Fruit fly (Drosophila melanogaster) whole organism, prepupa: ENCODE results near the gene CecA1.

Source experiments
- Blimp-1 ChIP-seq: fragments of 200-800 bp; sonication (Bioruptor generic); optimal IDR thresholded peaks from 3 replicates; lab custom pipeline; 2017; ENCODE audit warnings: missing biosample characterization, missing genetic modification characterization, mild to moderate bottlenecking, moderate library complexity, missing genetic modification reagents
- CG11762 ChIP-seq: fragments of 200-800 bp; sonication (Bioruptor generic); optimal IDR thresholded peaks from 3 replicates; lab custom pipeline; 2016; ENCODE audit warnings: missing biosample characterization, missing genetic modification characterization; ENCODE audit not compliant: insufficient read depth
- CG3032 ChIP-seq: fragments of 200-800 bp; optimal IDR thresholded peaks from 2 replicates; lab custom pipeline; 2019; ENCODE audit warnings: missing biosample characterization, mild to moderate bottlenecking, missing genetic modification characterization, moderate library complexity
- CG31627 ChIP-seq: fragments of 200-800 bp; sonication (Bioruptor generic); optimal IDR thresholded peaks from 3 replicates; lab custom pipeline; 2016; ENCODE audit warnings: missing biosample characterization, missing genetic modification characterization
- CG32006 ChIP-seq: fragments of 200-800 bp; sonication (Bioruptor generic); optimal IDR thresholded peaks from 3 replicates; lab custom pipeline; 2017; ENCODE audit warnings: missing biosample characterization, mild to moderate bottlenecking, missing genetic modification characterization
- CG34406 ChIP-seq: fragments of 200-800 bp; sonication (Bioruptor generic); optimal IDR thresholded peaks from 3 replicates; lab custom pipeline; 2016; ENCODE audit warnings: missing biosample characterization, missing genetic modification characterization
- CG3919 ChIP-seq: fragments of 200-800 bp; sonication (Bioruptor generic); optimal IDR thresholded peaks from 3 replicates; lab custom pipeline; 2016; ENCODE audit warnings: missing biosample characterization, missing genetic modification characterization
- CG6163 ChIP-seq: fragments of 200-800 bp; sonication (Bioruptor generic); IDR thresholded peaks from 3 replicates; pipeline ENCODE4 v1.3.6; 2022; ENCODE audit warnings: missing biosample characterization, missing genetic modification characterization
- CG6276 ChIP-seq: fragments of 200-800 bp; sonication (Bioruptor generic); optimal IDR thresholded peaks from 2 replicates; lab custom pipeline; 2017; ENCODE audit warnings: missing biosample characterization, mild to moderate bottlenecking, missing genetic modification characterization
- CG6808 ChIP-seq: fragments of 200-800 bp; sonication (Bioruptor generic); optimal IDR thresholded peaks from 3 replicates; lab custom pipeline; 2017; ENCODE audit warnings: missing biosample characterization, missing genetic modification characterization, mild to moderate bottlenecking, moderate library complexity, missing genetic modification reagents
- CG6854 ChIP-seq: fragments of 200-800 bp; sonication (Bioruptor generic); optimal IDR thresholded peaks from 2 replicates; lab custom pipeline; 2017; ENCODE audit warnings: missing biosample characterization, mild to moderate bottlenecking, missing genetic modification characterization
- CG8119 ChIP-seq: fragments of 200-800 bp; sonication (Bioruptor generic); IDR thresholded peaks from 3 replicates; pipeline ENCODE4 v1.3.6; 2022; ENCODE audit warnings: missing biosample characterization, missing genetic modification characterization
- Eip78C ChIP-seq: fragments of 200-800 bp; sonication (Bioruptor generic); peaks from one replicate; lab custom pipeline; 2016; ENCODE audit warnings: missing biosample characterization, missing genetic modification characterization
- Ets96B ChIP-seq: fragments of 200-800 bp; optimal IDR thresholded peaks from 2 replicates; lab custom pipeline; 2019; ENCODE audit warnings: missing biosample characterization, mild to moderate bottlenecking, missing genetic modification characterization, moderate library complexity
- Gug ChIP-seq: fragments of 200-800 bp; sonication (Bioruptor generic); IDR thresholded peaks from 2 replicates; pipeline ENCODE4 v1.3.6; 2022; ENCODE audit warnings: missing biosample characterization, missing genetic modification characterization
- Hr38 ChIP-seq: sonication (Bioruptor generic); optimal IDR thresholded peaks from 2 replicates; lab custom pipeline; 2016; ENCODE audit warnings: missing biosample characterization, missing genetic modification characterization
- Hr39 ChIP-seq: fragments of 200-800 bp; sonication (Bioruptor generic); optimal IDR thresholded peaks from 2 replicates; lab custom pipeline; 2016; ENCODE audit warnings: missing biosample characterization, missing genetic modification characterization
- Hr4 ChIP-seq: fragments of 200-800 bp; sonication (Bioruptor generic); optimal IDR thresholded peaks from 3 replicates; lab custom pipeline; 2016; ENCODE audit warnings: missing biosample characterization, missing genetic modification characterization
- Lpt ChIP-seq: fragments of 200-800 bp; sonication (Bioruptor generic); optimal IDR thresholded peaks from 3 replicates; lab custom pipeline; 2016; ENCODE audit warnings: missing biosample characterization, missing genetic modification characterization
- OdsH ChIP-seq: fragments of 200-800 bp; sonication (Bioruptor generic); optimal IDR thresholded peaks from 3 replicates; lab custom pipeline; 2016; ENCODE audit warnings: missing biosample characterization, missing genetic modification characterization
- Sox102F ChIP-seq: fragments of 200-800 bp; sonication (Bioruptor generic); optimal IDR thresholded peaks from 2 replicates; lab custom pipeline; 2016; ENCODE audit warnings: missing biosample characterization, mild to moderate bottlenecking, missing genetic modification characterization
- Sox15 ChIP-seq: fragments of 200-800 bp; sonication (Bioruptor generic); optimal IDR thresholded peaks from 3 replicates; lab custom pipeline; 2016; ENCODE audit warnings: missing biosample characterization, missing genetic modification characterization
- achi ChIP-seq: fragments of 200-800 bp; sonication (Bioruptor generic); optimal IDR thresholded peaks from 3 replicates; lab custom pipeline; 2016; ENCODE audit warnings: missing biosample characterization, missing genetic modification characterization
- eg ChIP-seq: fragments of 200-800 bp; sonication (Bioruptor generic); IDR thresholded peaks from 3 replicates; pipeline ENCODE4 v1.3.6; 2022; ENCODE audit warnings: missing biosample characterization, missing genetic modification characterization
- esn ChIP-seq: fragments of 200-800 bp; sonication (Bioruptor generic); optimal IDR thresholded peaks from 2 replicates; lab custom pipeline; 2016; ENCODE audit warnings: missing biosample characterization, mild to moderate bottlenecking, missing genetic modification characterization, moderate library complexity
- fd59A ChIP-seq: fragments of 200-800 bp; sonication (Bioruptor generic); optimal IDR thresholded peaks from 2 replicates; lab custom pipeline; 2017; ENCODE audit warnings: missing biosample characterization, mild to moderate bottlenecking, missing genetic modification characterization, missing genetic modification reagents
- fd85E ChIP-seq: fragments of 200-800 bp; sonication (Bioruptor generic); optimal IDR thresholded peaks from 3 replicates; lab custom pipeline; 2016; ENCODE audit warnings: missing biosample characterization, missing genetic modification characterization
- fkh ChIP-seq: fragments of 200-800 bp; sonication (Bioruptor generic); optimal IDR thresholded peaks from 3 replicates; lab custom pipeline; 2017; ENCODE audit warnings: missing biosample characterization, mild to moderate bottlenecking, missing genetic modification characterization, moderate library complexity
- salr ChIP-seq, 2 experiments: fragments of 200-800 bp; sonication (Bioruptor generic); optimal IDR thresholded peaks; 3 replicates each; lab custom pipeline; 2016 to 2018; ENCODE audit warnings: missing biosample characterization in 2 of 2, missing genetic modification characterization in 2 of 2, mild to moderate bottlenecking in 1 of 2
- spab ChIP-seq: fragments of 200-800 bp; sonication (Bioruptor generic); optimal IDR thresholded peaks from 2 replicates; lab custom pipeline; 2017; ENCODE audit warnings: missing biosample characterization, mild to moderate bottlenecking, missing genetic modification characterization, missing genetic modification reagents
- svp ChIP-seq: fragments of 200-800 bp; sonication (Bioruptor generic); peaks from one replicate; lab custom pipeline; 2016; ENCODE audit warnings: missing biosample characterization, missing genetic modification characterization
- topi ChIP-seq: fragments of 200-800 bp; sonication (Bioruptor generic); optimal IDR thresholded peaks from 3 replicates; lab custom pipeline; 2016; ENCODE audit warnings: missing biosample characterization, missing genetic modification characterization

The CecA1 gene

DNA sequence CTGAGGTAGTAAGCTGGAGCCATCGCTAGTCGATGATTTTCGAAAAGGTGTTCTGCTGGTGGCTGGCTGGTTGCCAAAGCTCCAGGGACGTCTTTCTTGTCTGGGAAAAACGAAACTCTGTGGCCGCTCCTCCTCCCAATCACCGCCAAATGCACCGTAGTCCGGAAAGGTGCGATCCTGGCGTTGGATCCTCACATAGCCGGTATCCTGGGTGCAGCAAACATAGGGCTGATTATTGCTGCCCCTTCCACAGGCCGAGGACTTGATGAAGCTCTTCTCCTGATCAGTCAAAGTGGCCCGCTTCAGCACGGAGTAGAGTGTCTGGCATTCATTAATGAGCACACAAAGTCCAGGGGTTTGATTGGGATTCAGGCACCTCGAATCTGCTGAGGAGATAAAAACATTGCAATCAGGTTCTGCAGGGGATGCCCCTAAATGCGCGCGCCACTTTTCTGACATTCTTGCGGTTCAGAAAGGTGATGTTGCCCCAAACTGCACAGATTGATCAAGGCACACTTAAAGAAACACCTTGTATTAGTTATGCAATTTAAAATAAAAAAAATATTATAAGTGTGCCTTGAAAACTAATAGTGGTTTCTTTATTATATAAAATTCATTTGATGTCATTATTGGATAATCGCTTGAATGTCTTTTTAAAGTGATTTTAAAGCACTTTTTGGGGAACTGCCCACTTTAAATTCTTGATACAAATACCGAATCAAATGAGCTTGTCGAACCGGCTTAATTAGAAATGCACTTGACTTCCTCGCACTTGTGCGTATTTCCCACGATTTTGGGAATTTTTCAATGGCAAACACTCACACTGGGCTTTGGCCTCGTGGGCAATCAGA, 35.3 kb downstream of the CecA1 start (continued):
- TF ChIP-seq fd59A (GFP tag; lab: Kevin White, UChicago) (no peak), CG6808 (GFP tag; lab: Kevin White, UChicago) (no peak), Hr38 (no peak), Blimp-1 (no peak), svp (GFP tag; lab: Kevin White, UChicago) (peak; percentile 80), Ets96B (tag; lab: Kevin White, UChicago) (no peak), CG6163 (no peak)

DNA sequence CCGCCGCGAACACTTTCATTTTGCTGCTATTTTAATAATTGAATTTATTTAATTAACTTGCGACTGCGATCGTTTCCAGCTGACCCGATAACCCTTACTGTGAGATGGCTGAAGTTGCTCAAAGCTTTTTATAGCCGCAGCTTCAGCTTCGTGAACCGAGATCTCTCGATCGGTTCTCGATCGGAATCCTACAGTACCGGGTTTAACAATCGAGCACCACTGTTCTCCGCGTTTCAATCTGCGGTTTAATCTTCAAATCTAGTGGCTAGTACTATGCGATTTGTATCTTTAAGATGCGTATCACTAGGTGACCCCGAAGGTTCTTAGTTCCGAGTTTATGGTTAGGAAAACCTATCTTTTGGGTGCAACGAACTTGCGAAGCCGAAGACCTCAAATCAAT, 35.9 kb downstream of the CecA1 start, which contains the start of gene CG9733:
TSS of gene CG9733 (minus strand) at position 101 of the 400 bp plus-strand sequence.
- TF ChIP-seq CG31627 (GFP tag; lab: Kevin White, UChicago) (no peak), svp (GFP tag; lab: Kevin White, UChicago) (peak; percentile 28)

DNA sequence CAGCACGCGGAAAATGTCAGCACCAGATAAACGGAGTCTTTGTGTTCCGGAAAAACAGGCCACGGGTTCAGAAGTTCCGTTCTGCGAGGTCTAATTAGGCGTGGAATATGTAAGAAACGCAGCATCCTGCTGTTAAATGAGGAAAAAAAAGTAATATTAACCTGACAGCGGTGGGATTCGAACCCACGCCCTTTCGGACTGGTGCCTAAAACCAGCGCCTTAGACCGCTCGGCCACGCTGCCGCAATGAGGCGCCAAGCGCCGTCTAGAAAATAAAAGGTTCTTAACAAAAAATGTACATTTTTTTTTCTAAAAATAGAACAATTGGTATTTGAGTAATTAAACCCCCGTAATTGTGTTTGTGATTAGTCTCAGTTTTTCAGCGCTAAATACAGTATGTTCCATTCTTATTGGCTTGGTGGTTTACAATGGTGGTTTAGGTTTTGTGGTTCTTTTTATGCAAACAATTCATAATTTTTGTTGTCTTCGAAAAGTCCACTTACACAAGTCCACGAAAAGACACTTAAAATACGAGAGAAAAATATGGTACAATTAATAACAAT, 37.2 kb downstream of the CecA1 start:
- no peak for TF ChIP-seq CG6163
- TF ChIP-seq Eip78C (GFP tag; lab: Kevin White, UChicago): peak; percentile 41
- 0 out of 3 replicates have a peak, but pooled peaks have one; percentile 26 for TF ChIP-seq eg (GFP tag; lab: Robert Waterston, UW)

DNA sequence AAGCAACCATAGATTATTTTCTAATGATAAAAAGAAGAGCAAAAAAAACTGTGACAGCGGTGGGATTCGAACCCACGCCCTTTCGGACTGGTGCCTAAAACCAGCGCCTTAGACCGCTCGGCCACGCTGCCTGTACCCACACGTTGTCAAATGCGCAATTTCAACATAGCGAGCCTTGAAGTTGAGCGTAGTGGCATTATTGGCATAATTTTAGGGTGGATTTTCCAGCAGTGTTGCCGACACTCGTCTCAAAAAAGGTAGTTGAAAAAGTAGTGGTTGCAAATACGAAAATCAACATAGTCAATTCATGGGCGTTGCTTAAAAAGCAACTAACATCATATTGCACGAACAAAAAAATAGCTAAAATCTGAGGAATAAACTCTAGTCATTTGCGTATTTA, 37.9 kb downstream of the CecA1 start:
- TF ChIP-seq Eip78C (GFP tag; lab: Kevin White, UChicago): peak; percentile 41
- no peak for TF ChIP-seq esn (GFP tag; lab: Kevin White, UChicago)

DNA sequence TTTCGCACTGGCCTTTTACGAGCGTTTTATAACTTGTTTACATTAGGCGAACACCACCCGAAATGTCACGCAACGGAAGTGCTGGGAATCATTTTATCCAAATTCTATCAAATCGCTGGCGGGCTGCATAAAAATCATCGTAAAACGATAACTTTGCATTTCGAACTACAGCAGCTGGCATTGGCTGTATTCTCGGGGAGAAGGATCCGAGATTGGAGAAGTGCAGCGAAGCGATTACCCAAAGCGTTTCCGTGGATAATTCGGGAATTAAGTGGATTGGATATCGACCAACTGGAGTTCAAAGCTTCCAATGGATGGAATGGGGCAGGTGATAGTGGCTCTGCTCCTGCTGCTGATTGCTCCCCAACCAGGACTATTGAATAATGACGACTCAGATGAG, 38.6 kb downstream of the CecA1 start, which contains the start of gene CG34299:
TSS of gene CG34299 (plus strand) at position 301 of the 400 bp plus-strand sequence.
- TF ChIP-seq salr (GFP tag; optimal IDR thresholded peaks at IDR 0.05; lab: Kevin White, UChicago) (no peak), CG32006 (GFP tag; lab: Kevin White, UChicago) (no peak), CG8119 (no peak)

DNA sequence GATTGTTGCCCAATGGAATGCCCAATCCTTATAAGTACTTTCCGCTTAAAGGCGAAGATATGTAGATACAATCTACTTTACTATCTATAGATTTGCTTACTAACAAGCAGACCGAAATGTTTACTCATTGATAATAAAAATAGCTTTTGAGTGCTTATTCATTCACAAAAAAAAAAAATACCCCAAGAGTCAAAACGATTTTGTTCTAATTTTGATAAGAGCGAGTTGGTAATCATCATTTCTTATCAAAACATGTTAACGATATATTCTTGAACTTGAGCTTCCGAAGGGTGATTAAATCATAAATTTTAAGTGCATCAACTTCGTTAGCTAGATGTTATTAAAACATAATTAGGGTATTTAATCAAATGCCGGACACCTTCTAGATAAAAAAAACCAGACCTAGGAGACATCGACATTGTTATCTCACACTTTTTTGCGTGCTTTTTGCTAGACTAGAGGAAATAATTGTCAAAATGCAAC, 39.9 kb downstream of the CecA1 start, which contains the start of gene CG9682:
TSS of gene CG9682 (plus strand) at position 433 of the 483 bp plus-strand sequence.
- no peak for TF ChIP-seq CG6276 (GFP tag; lab: Kevin White, UChicago)
- TF ChIP-seq Blimp-1: no peak
- no peak for TF ChIP-seq fd59A (GFP tag; lab: Kevin White, UChicago)
- no peak for TF ChIP-seq CG8119
- no peak for TF ChIP-seq CG3919 (GFP tag; lab: Kevin White, UChicago)
- no peak for TF ChIP-seq Ets96B (tag; lab: Kevin White, UChicago)
- no peak for TF ChIP-seq topi
- TF ChIP-seq fkh: no peak
- no peak for TF ChIP-seq Sox102F (GFP tag; lab: Kevin White, UChicago)
- TF ChIP-seq CG11762: no peak
- TF ChIP-seq Hr4 (GFP tag; lab: Kevin White, UChicago): no peak
- TF ChIP-seq CG3032 (tag; lab: Kevin White, UChicago): no peak

DNA sequence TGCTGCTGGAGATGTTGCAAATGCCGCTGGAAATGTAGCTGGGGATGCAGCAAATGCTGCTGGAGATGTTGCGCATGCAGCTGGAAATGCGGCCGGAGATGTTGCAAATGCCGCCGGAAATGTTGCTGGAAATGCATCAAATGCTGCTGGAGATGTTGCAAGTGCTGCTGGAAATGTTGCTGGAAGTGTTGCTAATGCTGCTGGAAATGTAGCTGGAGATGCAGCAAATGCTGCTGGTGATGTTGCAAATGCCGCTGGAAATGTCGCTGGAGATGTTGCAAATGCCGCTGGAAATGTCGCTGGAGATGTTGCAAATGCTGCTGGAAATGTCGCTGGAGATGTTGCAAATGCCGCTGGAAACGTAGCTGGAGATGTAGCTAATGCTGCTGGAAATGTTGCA, 41.6 kb downstream of the CecA1 start:
- no peak for TF ChIP-seq achi
- TF ChIP-seq Gug (GFP tag; lab: Robert Waterston, UW): no peak
- TF ChIP-seq CG34406: no peak
- TF ChIP-seq CG11762: no peak
- no peak for TF ChIP-seq CG6854 (GFP tag; lab: Kevin White, UChicago)
- TF ChIP-seq svp (GFP tag; lab: Kevin White, UChicago): no peak
- no peak for TF ChIP-seq CG31627 (GFP tag; lab: Kevin White, UChicago)
- no peak for TF ChIP-seq OdsH (GFP tag; lab: Kevin White, UChicago)
- no peak for TF ChIP-seq Sox102F (GFP tag; lab: Kevin White, UChicago)
- TF ChIP-seq Hr39 (GFP tag; lab: Kevin White, UChicago): no peak
- no peak for TF ChIP-seq Lpt
- TF ChIP-seq spab (GFP tag; lab: Kevin White, UChicago): no peak
- TF ChIP-seq Sox15 (GFP tag; lab: Kevin White, UChicago): no peak
- TF ChIP-seq fd85E (GFP tag; lab: Kevin White, UChicago): no peak
- TF ChIP-seq CG32006 (GFP tag; lab: Kevin White, UChicago): no peak
- TF ChIP-seq, all 60 proteins: peak for 0
